Worm (Caenorhabditis elegans): ENCODE data around the gene otub-3.

DNA sequence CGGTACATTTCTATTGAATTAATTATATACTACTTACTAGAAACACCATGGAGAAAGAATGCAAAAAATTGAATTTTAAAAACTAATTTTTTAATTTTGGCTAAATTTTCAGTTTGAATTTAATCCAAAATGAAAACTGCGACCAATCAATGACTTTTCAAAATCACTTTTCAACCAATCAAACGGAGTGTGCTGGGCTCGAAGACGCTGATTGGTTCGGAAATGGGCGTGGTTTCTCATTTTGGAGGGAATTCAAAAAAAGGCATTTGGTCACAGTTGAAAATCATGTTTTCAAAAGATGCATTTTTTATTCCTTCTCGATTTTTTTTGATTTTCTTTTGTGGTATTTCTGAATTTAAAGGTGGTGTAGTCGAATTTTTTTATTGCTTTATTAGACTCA, 21.0 kb downstream of the otub-3 start:
- TF ChIP-seq pqm-1 (tag; optimal IDR thresholded peaks at IDR 0.05) (no peak), ama-1 (optimal IDR thresholded peaks at IDR 0.05) (no peak), T23F11.4 (GFP tag; optimal IDR thresholded peaks at IDR 0.05) (no peak), pha-4 (tag; optimal IDR thresholded peaks at IDR 0.05) (no peak), sdc-2 (tag; optimal IDR thresholded peaks at IDR 0.05) (no peak), fkh-10 (GFP tag; optimal IDR thresholded peaks at IDR 0.05) (no peak), hlh-30 (tag; optimal IDR thresholded peaks at IDR 0.05; ENCODE audit: insufficient read depth) (no peak), nhr-11 (tag; optimal IDR thresholded peaks at IDR 0.05) (no peak), dve-1 (tag; optimal IDR thresholded peaks at IDR 0.05) (no peak), syd-9 (tag; optimal IDR thresholded peaks at IDR 0.05) (no peak), ceh-45 (GFP tag; IDR thresholded peaks at IDR 0.05) (no peak), hlh-13 (GFP tag; optimal IDR thresholded peaks at IDR 0.05) (no peak), pag-3 (tag; optimal IDR thresholded peaks at IDR 0.05; ENCODE audit: borderline replicate concordance) (no peak)
